Fruit fly (Drosophila melanogaster) whole organism, wandering third instar larva: ENCODE measurements around the gene Rpn1.
A peak's percentile ranks its signal among the peaks of the same experiment; 100 is the strongest.

Source experiments
- Abd-B ChIP-seq: fragments of >200 bp; optimal IDR thresholded peaks from 2 replicates; lab custom pipeline; 2017; ENCODE audit warnings: missing biosample characterization, missing genetic modification characterization
- CG32264 ChIP-seq: fragments of 200-800 bp; sonication (Bioruptor generic); optimal IDR thresholded peaks from 2 replicates; lab custom pipeline; 2016; ENCODE audit warnings: missing biosample characterization, missing genetic modification characterization
- CG9705 ChIP-seq: fragments of 200-800 bp; sonication (Bioruptor generic); optimal IDR thresholded peaks from 2 replicates; lab custom pipeline; 2018; ENCODE audit warnings: missing biosample characterization, mild to moderate bottlenecking, missing genetic modification characterization
- CrebA ChIP-seq: fragments of 200-800 bp; sonication (Bioruptor generic); optimal IDR thresholded peaks from 2 replicates; lab custom pipeline; 2016; ENCODE audit warnings: missing biosample characterization, mild to moderate bottlenecking, missing genetic modification characterization, borderline replicate concordance
- Dfd ChIP-seq: fragments of >200 bp; optimal IDR thresholded peaks from 2 replicates; lab custom pipeline; 2017; ENCODE audit warnings: missing biosample characterization, missing genetic modification characterization
- Dif ChIP-seq: fragments of 200-275, 200-300 bp; sonication (Bioruptor generic); optimal IDR thresholded peaks from 2 replicates; lab custom pipeline; 2018; ENCODE audit warnings: missing biosample characterization, missing genetic modification characterization; ENCODE audit not compliant: partially characterized antibody
- GATAd ChIP-seq: sonication (Bioruptor generic); optimal IDR thresholded peaks from 2 replicates; lab custom pipeline; 2016; ENCODE audit warnings: missing biosample characterization, missing genetic modification characterization
- HLH106 ChIP-seq: fragments of 200-800 bp; optimal IDR thresholded peaks from 3 replicates; lab custom pipeline; 2019; ENCODE audit warnings: missing biosample characterization, mild to moderate bottlenecking, missing genetic modification characterization, moderate library complexity
- Hnf4 ChIP-seq: fragments of 200-800 bp; sonication (Bioruptor generic); optimal IDR thresholded peaks from 2 replicates; lab custom pipeline; 2016; ENCODE audit warnings: missing biosample characterization, mild to moderate bottlenecking, missing genetic modification characterization
- Hr78 ChIP-seq: fragments of >200 bp; optimal IDR thresholded peaks from 2 replicates; lab custom pipeline; 2017; ENCODE audit warnings: missing biosample characterization, missing genetic modification characterization
- Hr83 ChIP-seq: fragments of 200-300 bp; sonication (Bioruptor generic); optimal IDR thresholded peaks from 2 replicates; lab custom pipeline; 2016; ENCODE audit warnings: missing biosample characterization, mild to moderate bottlenecking, missing genetic modification characterization, moderate library complexity; ENCODE audit not compliant: poor library complexity, severe bottlenecking
- Jra ChIP-seq: sonication (Bioruptor generic); optimal IDR thresholded peaks from 2 replicates; lab custom pipeline; 2016; ENCODE audit warnings: missing biosample characterization, missing genetic modification characterization
- Mio ChIP-seq: sonication (Bioruptor generic); optimal IDR thresholded peaks from 2 replicates; lab custom pipeline; 2016; ENCODE audit warnings: missing biosample characterization, missing genetic modification characterization
- Myc ChIP-seq: fragments of >200 bp; optimal IDR thresholded peaks from 2 replicates; lab custom pipeline; 2017
- N ChIP-seq: fragments of >200 bp; optimal IDR thresholded peaks from 2 replicates; lab custom pipeline; 2018; ENCODE audit warnings: missing biosample characterization, missing external identifiers, missing genetic modification characterization
- OdsH ChIP-seq: fragments of 200-800 bp; sonication (Bioruptor generic); optimal IDR thresholded peaks from 2 replicates; lab custom pipeline; 2016; ENCODE audit warnings: missing biosample characterization, mild to moderate bottlenecking, missing genetic modification characterization
- Rel ChIP-seq, 2 experiments: fragments of 200-800 bp; sonication (Bioruptor generic) in 1 of 2; optimal IDR thresholded peaks; 2 replicates in 1 of 2; 3 replicates in 1 of 2; lab custom pipeline; 2016 to 2019; ENCODE audit warnings: mild to moderate bottlenecking in 2 of 2, missing biosample characterization in 2 of 2, missing genetic modification characterization in 2 of 2, moderate library complexity in 1 of 2
- Sp1 ChIP-seq: fragments of 200-800 bp; sonication (Bioruptor generic); optimal IDR thresholded peaks from 3 replicates; lab custom pipeline; 2019; ENCODE audit warnings: missing biosample characterization, mild to moderate bottlenecking, missing genetic modification characterization, moderate library complexity
- Vsx2 ChIP-seq: fragments of 200-300, 225-300 bp; sonication (Bioruptor generic); optimal IDR thresholded peaks from 2 replicates; lab custom pipeline; 2018; ENCODE audit warnings: missing biosample characterization, missing genetic modification characterization; ENCODE audit not compliant: partially characterized antibody
- br ChIP-seq: fragments of 200-800 bp; sonication (Bioruptor generic); optimal IDR thresholded peaks from 2 replicates; lab custom pipeline; 2016; ENCODE audit warnings: missing biosample characterization, missing genetic modification characterization
- brk ChIP-seq: fragments of 200-800 bp; sonication (Bioruptor generic); optimal IDR thresholded peaks from 2 replicates; lab custom pipeline; 2016; ENCODE audit warnings: missing biosample characterization, mild to moderate bottlenecking, missing genetic modification characterization
- dl ChIP-seq, 2 experiments: fragments of 175-275, 200-275 bp in 1 of 2; fragments of 200-275 bp in 1 of 2; sonication (Bioruptor generic); optimal IDR thresholded peaks; lab custom pipeline; 2018; ENCODE audit warnings: mild to moderate bottlenecking in 2 of 2, missing biosample characterization in 2 of 2, missing genetic modification characterization in 2 of 2, moderate library complexity in 2 of 2; ENCODE audit not compliant: partially characterized antibody in 2 of 2, insufficient read depth in 1 of 2
- dmrt93B ChIP-seq: fragments of 200-800 bp; sonication (Bioruptor generic); optimal IDR thresholded peaks from 2 replicates; lab custom pipeline; 2018; ENCODE audit warnings: missing biosample characterization, mild to moderate bottlenecking, missing genetic modification characterization
- ey ChIP-seq: fragments of 200-800 bp; sonication (Bioruptor generic); optimal IDR thresholded peaks from 2 replicates; lab custom pipeline; 2016; ENCODE audit warnings: missing biosample characterization, missing genetic modification characterization
- foxo ChIP-seq, 2 experiments: fragments of 200-800 bp; sonication (Bioruptor generic); optimal IDR thresholded peaks; 2 replicates in 1 of 2; 3 replicates in 1 of 2; lab custom pipeline; 2016 to 2017; ENCODE audit warnings: missing biosample characterization in 2 of 2, missing genetic modification characterization in 2 of 2
- fru ChIP-seq: fragments of 200-800 bp; sonication (Bioruptor generic); optimal IDR thresholded peaks from 3 replicates; lab custom pipeline; 2016; ENCODE audit warnings: missing biosample characterization, mild to moderate bottlenecking, missing genetic modification characterization
- h ChIP-seq: fragments of 200-800 bp; sonication (Bioruptor generic); optimal IDR thresholded peaks from 3 replicates; lab custom pipeline; 2016; ENCODE audit warnings: missing biosample characterization, mild to moderate bottlenecking, missing genetic modification characterization
- jim ChIP-seq: fragments of 175-275, 200-325 bp; sonication (Bioruptor generic); optimal IDR thresholded peaks from 2 replicates; lab custom pipeline; 2016; ENCODE audit warnings: missing biosample characterization, mild to moderate bottlenecking, missing genetic modification characterization
- lola ChIP-seq: fragments of >200 bp; optimal IDR thresholded peaks from 2 replicates; lab custom pipeline; 2017; ENCODE audit warnings: missing biosample characterization, missing genetic modification characterization
- psq ChIP-seq: fragments of 200-800 bp; sonication (Bioruptor generic); optimal IDR thresholded peaks from 3 replicates; lab custom pipeline; 2017; ENCODE audit warnings: missing biosample characterization, mild to moderate bottlenecking, missing genetic modification characterization, moderate library complexity
- rgr ChIP-seq: fragments of 200-800 bp; sonication (Bioruptor generic); optimal IDR thresholded peaks from 3 replicates; lab custom pipeline; 2016; ENCODE audit warnings: missing biosample characterization, mild to moderate bottlenecking, missing genetic modification characterization
- sage ChIP-seq: fragments of 200-800 bp; sonication (Bioruptor generic); optimal IDR thresholded peaks from 2 replicates; lab custom pipeline; 2016; ENCODE audit warnings: missing biosample characterization, mild to moderate bottlenecking, missing genetic modification characterization
- sv ChIP-seq: fragments of 200-800 bp; sonication (Bioruptor generic); optimal IDR thresholded peaks from 3 replicates; lab custom pipeline; 2016; ENCODE audit warnings: missing biosample characterization, missing genetic modification characterization
- tai ChIP-seq: sonication (Bioruptor generic); optimal IDR thresholded peaks from 2 replicates; lab custom pipeline; 2016; ENCODE audit warnings: missing biosample characterization, missing genetic modification characterization
- usp ChIP-seq: fragments of >200 bp; optimal IDR thresholded peaks from 2 replicates; lab custom pipeline; 2017; ENCODE audit warnings: missing biosample characterization, missing genetic modification characterization
- woc ChIP-seq: sonication (Bioruptor generic); optimal IDR thresholded peaks from 2 replicates; lab custom pipeline; 2016; ENCODE audit warnings: missing biosample characterization, mild to moderate bottlenecking, missing genetic modification characterization

Rpn1 gene

DNA sequence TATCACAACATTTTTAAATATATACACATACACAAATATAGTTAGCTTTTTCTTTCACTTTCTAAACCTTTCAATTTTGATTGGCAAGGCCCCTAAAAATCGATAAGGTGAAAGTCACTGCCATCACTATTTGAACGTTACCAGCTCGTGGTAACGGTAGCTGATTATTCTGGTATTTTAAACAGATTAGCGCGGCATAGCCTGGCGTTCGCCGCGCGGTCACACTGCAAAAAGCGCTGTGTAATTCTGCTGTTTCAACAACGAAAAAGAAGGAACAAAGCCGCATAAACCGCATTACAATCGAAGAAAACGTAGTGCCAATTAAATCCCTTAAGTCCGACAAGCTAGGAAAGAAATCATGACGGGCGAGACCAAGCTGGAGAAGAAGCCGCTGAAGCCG lies at the start of gene Rpn1:
TSS of gene Rpn1 (plus strand) at position 219 of the 400 bp plus-strand sequence.
- TF ChIP-seq lola (GFP tag; lab: Kevin White, UChicago) = no peak
- no peak for TF ChIP-seq Rel (GFP tag; optimal IDR thresholded peaks at IDR 0.05; lab: Kevin White, UChicago)
- TF ChIP-seq Rel (tag; optimal IDR thresholded peaks at IDR 0.05; lab: Kevin White, UChicago) = peak; percentile 29
- TF ChIP-seq Hr83 = peak; percentile 23
- TF ChIP-seq, all 38 proteins: peak for 2

dm6 chr3L:19867238-19867637 lies 47.6 kb upstream of the Rpn1 start:
- TF ChIP-seq brk (GFP tag; lab: Kevin White, UChicago) = no peak
- no peak for TF ChIP-seq HLH106 (tag; lab: Kevin White, UChicago)
- TF ChIP-seq dmrt93B = no peak
- no peak for TF ChIP-seq Rel (GFP tag; optimal IDR thresholded peaks at IDR 0.05; lab: Kevin White, UChicago)
- no peak for TF ChIP-seq Rel (tag; optimal IDR thresholded peaks at IDR 0.05; lab: Kevin White, UChicago)
- no peak for TF ChIP-seq CG9705 (GFP tag; lab: Kevin White, UChicago)
- TF ChIP-seq Hr78 (GFP tag; lab: Kevin White, UChicago) = no peak
- TF ChIP-seq jim (GFP tag; lab: Kevin White, UChicago) = no peak
- TF ChIP-seq br (GFP tag; lab: Kevin White, UChicago) = no peak
- TF ChIP-seq Myc (lab: Kevin White, UChicago) = no peak
- no peak for TF ChIP-seq rgr
- no peak for TF ChIP-seq Dfd (GFP tag; lab: Kevin White, UChicago)
- TF ChIP-seq Hnf4 (GFP tag; lab: Kevin White, UChicago) = no peak
- TF ChIP-seq h (GFP tag; lab: Kevin White, UChicago) = no peak
- TF ChIP-seq CrebA (GFP tag; lab: Kevin White, UChicago) = no peak
- no peak for TF ChIP-seq Sp1
- no peak for TF ChIP-seq CG32264 (GFP tag; lab: Kevin White, UChicago)

- TF ChIP-seq woc (no peak), ey (peak; percentile 15), psq (GFP tag; lab: Kevin White, UChicago) (peak; percentile 19), Rel (GFP tag; optimal IDR thresholded peaks at IDR 0.05; lab: Kevin White, UChicago) (no peak), Rel (tag; optimal IDR thresholded peaks at IDR 0.05; lab: Kevin White, UChicago) (peak; percentile 95), OdsH (peak; percentile 37), Hr78 (GFP tag; lab: Kevin White, UChicago) (no peak), foxo (GFP tag; optimal IDR thresholded peaks at IDR 0.05; lab: Kevin White, UChicago) (peak in 1 of 2 experiments; percentile 48), rgr (peak; percentile 36), lola (GFP tag; lab: Kevin White, UChicago) (no peak), fru (GFP tag; lab: Kevin White, UChicago) (peak; percentile 41), h (GFP tag; lab: Kevin White, UChicago) (peak; percentile 52), br (GFP tag; lab: Kevin White, UChicago) (peak; percentile 28)
Observed at dm6 chr3L:19869698-19870097, 45.2 kb upstream of the Rpn1 start.

DNA sequence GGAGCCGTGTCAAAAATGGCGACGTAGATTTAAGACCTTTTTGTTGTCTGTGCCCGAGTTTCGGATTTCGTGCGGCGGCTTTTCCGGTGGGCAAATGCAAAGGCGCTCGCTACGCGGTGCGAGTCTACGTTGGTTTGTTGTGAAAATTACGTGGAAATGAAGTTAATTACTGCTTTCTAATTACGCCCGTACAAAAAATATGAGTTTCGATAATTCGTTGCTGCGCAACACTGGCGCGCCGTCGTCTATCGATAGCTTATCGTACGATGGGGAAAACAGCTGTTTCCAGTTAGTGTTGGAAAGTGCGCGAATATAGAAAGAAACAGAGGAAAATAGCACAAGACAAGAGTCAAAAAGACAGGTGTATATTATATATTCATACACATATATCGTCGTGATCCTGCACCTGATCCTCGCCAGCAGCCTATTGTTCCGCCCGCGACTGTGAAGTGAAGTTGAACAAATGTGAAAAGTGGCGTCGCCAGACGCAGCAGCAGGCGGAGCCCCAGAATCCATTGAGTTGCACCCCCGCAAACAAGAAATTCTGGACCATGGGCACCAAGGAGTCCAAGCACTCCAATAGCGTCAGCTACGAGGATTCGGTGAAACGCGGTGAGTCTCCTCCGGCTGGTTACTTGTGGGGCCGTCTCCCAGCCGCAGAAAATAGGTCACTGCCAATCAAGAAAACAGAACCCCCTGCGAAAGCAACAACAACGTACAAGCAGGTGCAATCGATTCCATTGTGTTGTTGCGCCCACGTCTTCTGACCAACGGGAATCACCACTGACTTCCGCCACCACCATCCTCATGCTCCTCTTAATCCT lies 43.8 kb upstream of the Rpn1 start, which contains the start of the genes Rab8 and Usp32:
TSS of gene Rab8 (minus strand) at position 236 of the 824 bp plus-strand sequence.
TSS of gene Usp32 (plus strand) at position 297 of the 824 bp plus-strand sequence.
- peak; percentile 82 for TF ChIP-seq rgr
- peak; percentile 69 for TF ChIP-seq HLH106 (tag; lab: Kevin White, UChicago)
- TF ChIP-seq lola (GFP tag; lab: Kevin White, UChicago) = no peak
- no peak for TF ChIP-seq sage (GFP tag; lab: Kevin White, UChicago)
- TF ChIP-seq Dif (GFP tag; lab: Kevin White, UChicago) = no peak
- TF ChIP-seq Hr78 (GFP tag; lab: Kevin White, UChicago) = no peak
- TF ChIP-seq N (GFP tag; lab: Kevin White, UChicago) = no peak
- peak; percentile 42 for TF ChIP-seq woc
- TF ChIP-seq Rel (GFP tag; optimal IDR thresholded peaks at IDR 0.05; lab: Kevin White, UChicago) = peak; percentile 7
- TF ChIP-seq Rel (tag; optimal IDR thresholded peaks at IDR 0.05; lab: Kevin White, UChicago) = peak; percentile 83
- peak; percentile 80 for TF ChIP-seq Hr83
- peak; percentile 43 for TF ChIP-seq GATAd (GFP tag; lab: Kevin White, UChicago)
- peak; percentile 88 for TF ChIP-seq Hnf4 (GFP tag; lab: Kevin White, UChicago)
- no peak for TF ChIP-seq Abd-B (GFP tag; lab: Kevin White, UChicago)
- TF ChIP-seq psq (GFP tag; lab: Kevin White, UChicago) = peak; percentile 90
- peak; percentile 52 for TF ChIP-seq ey
- peak; percentile 80 for TF ChIP-seq fru (GFP tag; lab: Kevin White, UChicago)
- TF ChIP-seq CG32264 (GFP tag; lab: Kevin White, UChicago) = peak; percentile 40
- TF ChIP-seq br (GFP tag; lab: Kevin White, UChicago) = peak; percentile 76
- peak; percentile 61 to 78 for TF ChIP-seq foxo (GFP tag; optimal IDR thresholded peaks at IDR 0.05; lab: Kevin White, UChicago)
- no peak for TF ChIP-seq jim (GFP tag; lab: Kevin White, UChicago)
- no peak for TF ChIP-seq brk (GFP tag; lab: Kevin White, UChicago)
- no peak for TF ChIP-seq Myc (lab: Kevin White, UChicago)
- TF ChIP-seq h (GFP tag; lab: Kevin White, UChicago) = peak; percentile 85
- no peak for TF ChIP-seq Mio (GFP tag; lab: Kevin White, UChicago)
- no peak for TF ChIP-seq dl (GFP tag; optimal IDR thresholded peaks at IDR 0.05; lab: Kevin White, UChicago; ENCODE audit: insufficient read depth in 1 of 2, partially characterized antibody in 2 of 2)
- peak; percentile 1 for TF ChIP-seq sv (GFP tag; lab: Kevin White, UChicago)
- TF ChIP-seq Jra (GFP tag; lab: Kevin White, UChicago) = peak; percentile 85
- TF ChIP-seq CG9705 (GFP tag; lab: Kevin White, UChicago) = peak; percentile 70
- TF ChIP-seq OdsH = peak; percentile 73
- TF ChIP-seq tai (GFP tag; lab: Kevin White, UChicago) = no peak
- no peak for TF ChIP-seq usp
- peak; percentile 40 for TF ChIP-seq dmrt93B
- TF ChIP-seq CrebA (GFP tag; lab: Kevin White, UChicago) = no peak
- TF ChIP-seq Vsx2 (GFP tag; lab: Kevin White, UChicago) = peak; percentile 78
- peak; percentile 78 for TF ChIP-seq Sp1
